Fruit fly (Drosophila melanogaster) whole organism, prepupa: Measurements from ENCODE around the gene crp.

Experiments
- Blimp-1 ChIP-seq: fragments of 200-800 bp; sonication (Bioruptor generic); optimal IDR thresholded peaks from 3 replicates; lab custom pipeline; 2017; ENCODE audit warnings: missing biosample characterization, missing genetic modification characterization, mild to moderate bottlenecking, moderate library complexity, missing genetic modification reagents
- CG10631 ChIP-seq: fragments of 200-800 bp; sonication (Bioruptor generic); optimal IDR thresholded peaks from 2 replicates; lab custom pipeline; 2016; ENCODE audit warnings: missing biosample characterization, missing genetic modification characterization
- CG10669 ChIP-seq: fragments of 200-800 bp; sonication (Bioruptor generic); optimal IDR thresholded peaks from 3 replicates; lab custom pipeline; 2018; ENCODE audit warnings: missing biosample characterization, mild to moderate bottlenecking, missing genetic modification characterization, moderate library complexity
- CG11294 ChIP-seq: fragments of 200-800 bp; sonication (Bioruptor generic); IDR thresholded peaks from 2 replicates; pipeline ENCODE4 v1.3.6; 2022; ENCODE audit warnings: missing biosample characterization, missing genetic modification characterization
- CG11762 ChIP-seq: fragments of 200-800 bp; sonication (Bioruptor generic); optimal IDR thresholded peaks from 3 replicates; lab custom pipeline; 2016; ENCODE audit warnings: missing biosample characterization, missing genetic modification characterization; ENCODE audit not compliant: insufficient read depth
- CG11902 ChIP-seq: fragments of 200-800 bp; sonication (Bioruptor generic); optimal IDR thresholded peaks from 3 replicates; lab custom pipeline; 2016; ENCODE audit warnings: missing biosample characterization, missing genetic modification characterization
- CG16779 ChIP-seq: fragments of 200-800 bp; sonication (Bioruptor generic); optimal IDR thresholded peaks from 3 replicates; lab custom pipeline; 2017; ENCODE audit warnings: missing biosample characterization, mild to moderate bottlenecking, missing genetic modification characterization
- CG3032 ChIP-seq: fragments of 200-800 bp; optimal IDR thresholded peaks from 2 replicates; lab custom pipeline; 2019; ENCODE audit warnings: missing biosample characterization, mild to moderate bottlenecking, missing genetic modification characterization, moderate library complexity
- CG31627 ChIP-seq: fragments of 200-800 bp; sonication (Bioruptor generic); optimal IDR thresholded peaks from 3 replicates; lab custom pipeline; 2016; ENCODE audit warnings: missing biosample characterization, missing genetic modification characterization
- CG34406 ChIP-seq: fragments of 200-800 bp; sonication (Bioruptor generic); optimal IDR thresholded peaks from 3 replicates; lab custom pipeline; 2016; ENCODE audit warnings: missing biosample characterization, missing genetic modification characterization
- CG3919 ChIP-seq: fragments of 200-800 bp; sonication (Bioruptor generic); optimal IDR thresholded peaks from 3 replicates; lab custom pipeline; 2016; ENCODE audit warnings: missing biosample characterization, missing genetic modification characterization
- CG4318 ChIP-seq: fragments of 200-800 bp; sonication (Bioruptor generic); optimal IDR thresholded peaks from 3 replicates; lab custom pipeline; 2017; ENCODE audit warnings: missing biosample characterization, mild to moderate bottlenecking, missing genetic modification characterization
- CG6163 ChIP-seq: fragments of 200-800 bp; sonication (Bioruptor generic); IDR thresholded peaks from 3 replicates; pipeline ENCODE4 v1.3.6; 2022; ENCODE audit warnings: missing biosample characterization, missing genetic modification characterization
- CG6276 ChIP-seq: fragments of 200-800 bp; sonication (Bioruptor generic); optimal IDR thresholded peaks from 2 replicates; lab custom pipeline; 2017; ENCODE audit warnings: missing biosample characterization, mild to moderate bottlenecking, missing genetic modification characterization
- CG6792 ChIP-seq: fragments of 200-800 bp; sonication (Bioruptor generic); optimal IDR thresholded peaks from 3 replicates; lab custom pipeline; 2016; ENCODE audit warnings: missing biosample characterization, missing genetic modification characterization
- CG6808 ChIP-seq: fragments of 200-800 bp; sonication (Bioruptor generic); optimal IDR thresholded peaks from 3 replicates; lab custom pipeline; 2017; ENCODE audit warnings: missing biosample characterization, missing genetic modification characterization, mild to moderate bottlenecking, moderate library complexity, missing genetic modification reagents
- CG6854 ChIP-seq: fragments of 200-800 bp; sonication (Bioruptor generic); optimal IDR thresholded peaks from 2 replicates; lab custom pipeline; 2017; ENCODE audit warnings: missing biosample characterization, mild to moderate bottlenecking, missing genetic modification characterization
- CG7368 ChIP-seq: fragments of 200-800 bp; sonication (Bioruptor generic); optimal IDR thresholded peaks from 3 replicates; lab custom pipeline; 2016; ENCODE audit warnings: missing biosample characterization, missing genetic modification characterization
- CG8119 ChIP-seq: fragments of 200-800 bp; sonication (Bioruptor generic); IDR thresholded peaks from 3 replicates; pipeline ENCODE4 v1.3.6; 2022; ENCODE audit warnings: missing biosample characterization, missing genetic modification characterization
- CG8319 ChIP-seq: fragments of 200-800 bp; sonication (Bioruptor generic); optimal IDR thresholded peaks from 3 replicates; lab custom pipeline; 2016; ENCODE audit warnings: missing biosample characterization, missing genetic modification characterization
- CG8632 ChIP-seq: fragments of 200-800 bp; sonication (Bioruptor generic); optimal IDR thresholded peaks from 3 replicates; lab custom pipeline; 2016; ENCODE audit warnings: missing biosample characterization, missing genetic modification characterization
- CG9139 ChIP-seq: fragments of 200-800 bp; sonication (Bioruptor generic); optimal IDR thresholded peaks from 3 replicates; lab custom pipeline; 2017; ENCODE audit warnings: missing biosample characterization, mild to moderate bottlenecking, missing genetic modification characterization
- Eip75B ChIP-seq: fragments of 200-800 bp; sonication (Bioruptor generic); optimal IDR thresholded peaks from 3 replicates; lab custom pipeline; 2016; ENCODE audit warnings: missing biosample characterization, missing genetic modification characterization
- Eip93F ChIP-seq: fragments of 200-800 bp; sonication (Bioruptor generic); optimal IDR thresholded peaks from 2 replicates; lab custom pipeline; 2016; ENCODE audit warnings: missing biosample characterization, mild to moderate bottlenecking, missing genetic modification characterization
- Ets21C ChIP-seq: fragments of 200-800 bp; sonication (Bioruptor generic); optimal IDR thresholded peaks from 3 replicates; lab custom pipeline; 2016; ENCODE audit warnings: missing biosample characterization, missing genetic modification characterization
- Ets96B ChIP-seq: fragments of 200-800 bp; optimal IDR thresholded peaks from 2 replicates; lab custom pipeline; 2019; ENCODE audit warnings: missing biosample characterization, mild to moderate bottlenecking, missing genetic modification characterization, moderate library complexity
- Hr4 ChIP-seq: fragments of 200-800 bp; sonication (Bioruptor generic); optimal IDR thresholded peaks from 3 replicates; lab custom pipeline; 2016; ENCODE audit warnings: missing biosample characterization, missing genetic modification characterization
- Lpt ChIP-seq: fragments of 200-800 bp; sonication (Bioruptor generic); optimal IDR thresholded peaks from 3 replicates; lab custom pipeline; 2016; ENCODE audit warnings: missing biosample characterization, missing genetic modification characterization
- Met ChIP-seq: fragments of 200-800 bp; sonication (Bioruptor generic); optimal IDR thresholded peaks from 3 replicates; lab custom pipeline; 2016; ENCODE audit warnings: missing biosample characterization, missing genetic modification characterization
- OdsH ChIP-seq: fragments of 200-800 bp; sonication (Bioruptor generic); optimal IDR thresholded peaks from 3 replicates; lab custom pipeline; 2016; ENCODE audit warnings: missing biosample characterization, missing genetic modification characterization
- Smox ChIP-seq: fragments of 200-800 bp; sonication (Bioruptor generic); optimal IDR thresholded peaks from 3 replicates; lab custom pipeline; 2016; ENCODE audit warnings: missing biosample characterization, missing genetic modification characterization
- Sox102F ChIP-seq: fragments of 200-800 bp; sonication (Bioruptor generic); optimal IDR thresholded peaks from 2 replicates; lab custom pipeline; 2016; ENCODE audit warnings: missing biosample characterization, mild to moderate bottlenecking, missing genetic modification characterization
- Sox14 ChIP-seq: fragments of 200-800 bp; sonication (Bioruptor generic); optimal IDR thresholded peaks from 3 replicates; lab custom pipeline; 2016; ENCODE audit warnings: missing biosample characterization, missing genetic modification characterization
- Sox15 ChIP-seq: fragments of 200-800 bp; sonication (Bioruptor generic); optimal IDR thresholded peaks from 3 replicates; lab custom pipeline; 2016; ENCODE audit warnings: missing biosample characterization, missing genetic modification characterization
- achi ChIP-seq: fragments of 200-800 bp; sonication (Bioruptor generic); optimal IDR thresholded peaks from 3 replicates; lab custom pipeline; 2016; ENCODE audit warnings: missing biosample characterization, missing genetic modification characterization
- acj6 ChIP-seq: fragments of 200-800 bp; sonication (Bioruptor generic); optimal IDR thresholded peaks from 3 replicates; lab custom pipeline; 2016; ENCODE audit warnings: missing biosample characterization, missing genetic modification characterization
- cyc ChIP-seq: fragments of 200-800 bp; sonication (Bioruptor generic); optimal IDR thresholded peaks from 3 replicates; lab custom pipeline; 2016; ENCODE audit warnings: missing biosample characterization, missing genetic modification characterization
- dac ChIP-seq: fragments of 200-800 bp; sonication (Bioruptor generic); optimal IDR thresholded peaks from 2 replicates; lab custom pipeline; 2017; ENCODE audit warnings: missing biosample characterization, mild to moderate bottlenecking, missing genetic modification characterization
- dsx ChIP-seq: fragments of 200-800 bp; optimal IDR thresholded peaks from 3 replicates; lab custom pipeline; 2019; ENCODE audit warnings: missing biosample characterization, mild to moderate bottlenecking, missing genetic modification characterization, moderate library complexity; ENCODE audit not compliant: poor library complexity, severe bottlenecking
- eg ChIP-seq: fragments of 200-800 bp; sonication (Bioruptor generic); IDR thresholded peaks from 3 replicates; pipeline ENCODE4 v1.3.6; 2022; ENCODE audit warnings: missing biosample characterization, missing genetic modification characterization
- esn ChIP-seq: fragments of 200-800 bp; sonication (Bioruptor generic); optimal IDR thresholded peaks from 2 replicates; lab custom pipeline; 2016; ENCODE audit warnings: missing biosample characterization, mild to moderate bottlenecking, missing genetic modification characterization, moderate library complexity
- fd85E ChIP-seq: fragments of 200-800 bp; sonication (Bioruptor generic); optimal IDR thresholded peaks from 3 replicates; lab custom pipeline; 2016; ENCODE audit warnings: missing biosample characterization, missing genetic modification characterization
- fkh ChIP-seq: fragments of 200-800 bp; sonication (Bioruptor generic); optimal IDR thresholded peaks from 3 replicates; lab custom pipeline; 2017; ENCODE audit warnings: missing biosample characterization, mild to moderate bottlenecking, missing genetic modification characterization, moderate library complexity
- lz ChIP-seq: fragments of 200-800 bp; sonication (Bioruptor generic); optimal IDR thresholded peaks from 3 replicates; lab custom pipeline; 2016; ENCODE audit warnings: missing biosample characterization, missing genetic modification characterization
- net ChIP-seq: fragments of 200-800 bp; sonication (Bioruptor generic); optimal IDR thresholded peaks from 3 replicates; lab custom pipeline; 2016; ENCODE audit warnings: missing biosample characterization, missing genetic modification characterization
- pdm3 ChIP-seq: fragments of 200-800 bp; sonication (Bioruptor generic); optimal IDR thresholded peaks from 3 replicates; lab custom pipeline; 2016; ENCODE audit warnings: missing biosample characterization, missing genetic modification characterization
- salr ChIP-seq, 2 experiments: fragments of 200-800 bp; sonication (Bioruptor generic); optimal IDR thresholded peaks; 3 replicates each; lab custom pipeline; 2016 to 2018; ENCODE audit warnings: missing biosample characterization in 2 of 2, missing genetic modification characterization in 2 of 2, mild to moderate bottlenecking in 1 of 2
- ss ChIP-seq, 2 experiments: fragments of 200-800 bp; sonication (Bioruptor generic); optimal IDR thresholded peaks; 2 replicates in 1 of 2; 3 replicates in 1 of 2; lab custom pipeline; 2017 to 2018; ENCODE audit warnings: mild to moderate bottlenecking in 2 of 2, missing biosample characterization in 2 of 2, missing genetic modification characterization in 2 of 2, moderate library complexity in 1 of 2
- svp ChIP-seq: fragments of 200-800 bp; sonication (Bioruptor generic); peaks from one replicate; lab custom pipeline; 2016; ENCODE audit warnings: missing biosample characterization, missing genetic modification characterization
- topi ChIP-seq: fragments of 200-800 bp; sonication (Bioruptor generic); optimal IDR thresholded peaks from 3 replicates; lab custom pipeline; 2016; ENCODE audit warnings: missing biosample characterization, missing genetic modification characterization
- vri ChIP-seq: fragments of 200-800 bp; sonication (Bioruptor generic); optimal IDR thresholded peaks from 3 replicates; lab custom pipeline; 2016; ENCODE audit warnings: missing biosample characterization, mild to moderate bottlenecking, missing genetic modification characterization

crp gene

DNA sequence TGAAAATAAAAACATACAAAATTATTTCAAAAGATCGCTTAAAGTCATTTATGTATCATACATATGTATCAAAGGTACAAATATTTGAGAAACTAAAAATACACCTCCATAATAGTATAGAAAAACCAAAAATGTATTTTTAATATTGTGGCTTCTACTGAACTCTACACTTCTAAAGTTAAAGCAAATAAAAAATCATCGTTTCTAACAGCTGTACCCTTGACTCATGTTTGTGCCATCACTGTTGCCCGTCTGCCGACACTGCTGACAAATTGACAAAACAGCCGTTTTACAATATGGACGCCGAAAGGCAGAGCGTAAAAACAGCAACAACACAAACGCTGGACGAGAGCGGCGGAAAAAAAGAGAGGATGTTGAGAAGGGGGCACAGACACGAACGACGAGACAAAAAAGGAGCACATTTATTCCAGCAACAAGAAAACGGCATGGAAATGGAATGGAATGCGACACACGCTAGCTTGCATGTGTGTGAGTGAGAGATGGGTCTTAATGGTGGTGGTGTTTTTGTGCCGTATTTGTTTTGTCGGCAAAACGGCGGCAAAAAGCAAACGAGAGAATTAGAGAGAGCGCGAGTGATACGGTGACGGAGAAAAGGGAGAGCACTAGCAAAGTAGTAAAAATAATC, 1.0 kb downstream of the crp start:
- TF ChIP-seq CG11294 (GFP tag; lab: Robert Waterston, UW), result no peak
- peak; percentile 51 for TF ChIP-seq CG8319 (GFP tag; lab: Kevin White, UChicago)
- peak; percentile 46 for TF ChIP-seq Ets21C
- peak; percentile 63 for TF ChIP-seq CG9139 (GFP tag; lab: Kevin White, UChicago)
- peak; percentile 75 for TF ChIP-seq Ets96B (tag; lab: Kevin White, UChicago)
- peak; percentile 13 for TF ChIP-seq Sox15
- peak; percentile 74 for TF ChIP-seq CG4318 (GFP tag; lab: Kevin White, UChicago)
- peak; percentile 45 for TF ChIP-seq cyc (GFP tag; lab: Kevin White, UChicago)
- peak; percentile 66 for TF ChIP-seq topi
- TF ChIP-seq Met (GFP tag; lab: Kevin White, UChicago), result peak; percentile 68
- peak; percentile 71 for TF ChIP-seq dsx (GFP tag; lab: Kevin White, UChicago)
- peak; percentile 75 for TF ChIP-seq CG10669
- TF ChIP-seq acj6 (GFP tag; lab: Kevin White, UChicago), result peak; percentile 72
- TF ChIP-seq CG6276, result peak; percentile 83
- TF ChIP-seq achi (GFP tag; lab: Kevin White, UChicago), result peak; percentile 84
- TF ChIP-seq lz (GFP tag; lab: Kevin White, UChicago), result peak; percentile 69
- TF ChIP-seq CG3919, result peak; percentile 77
- TF ChIP-seq CG8632 (GFP tag; lab: Kevin White, UChicago), result peak; percentile 72
- peak; percentile 67 for TF ChIP-seq OdsH (GFP tag; lab: Kevin White, UChicago)
- TF ChIP-seq CG34406 (GFP tag; lab: Kevin White, UChicago), result peak; percentile 65
- peak; percentile 61 for TF ChIP-seq CG6792 (GFP tag; lab: Kevin White, UChicago)
- TF ChIP-seq ss (GFP tag; optimal IDR thresholded peaks at IDR 0.05; lab: Kevin White, UChicago), result peak; percentile 58 to 60
- TF ChIP-seq fd85E (GFP tag; lab: Kevin White, UChicago), result no peak
- TF ChIP-seq CG11762 (GFP tag; lab: Kevin White, UChicago), result peak; percentile 67
- TF ChIP-seq CG8119, result no peak
- no peak for TF ChIP-seq Blimp-1
- peak; percentile 81 for TF ChIP-seq CG10631
- peak; percentile 53 for TF ChIP-seq Smox
- no peak for TF ChIP-seq CG6163 (GFP tag; lab: Robert Waterston, UW)
- peak; percentile 63 for TF ChIP-seq Eip75B
- peak; percentile 84 for TF ChIP-seq Hr4
- TF ChIP-seq CG7368 (GFP tag; lab: Kevin White, UChicago), result peak; percentile 17
- peak; percentile 46 to 79 for TF ChIP-seq salr (GFP tag; optimal IDR thresholded peaks at IDR 0.05; lab: Kevin White, UChicago)
- TF ChIP-seq Lpt (GFP tag; lab: Kevin White, UChicago), result peak; percentile 53
- peak; percentile 57 for TF ChIP-seq fkh (GFP tag; lab: Kevin White, UChicago)
- peak; percentile 60 for TF ChIP-seq CG31627 (GFP tag; lab: Kevin White, UChicago)
- peak; percentile 60 for TF ChIP-seq CG6854 (GFP tag; lab: Kevin White, UChicago)
- peak; percentile 81 for TF ChIP-seq Sox14 (GFP tag; lab: Kevin White, UChicago)
- peak; percentile 48 for TF ChIP-seq vri
- TF ChIP-seq CG3032 (tag; lab: Kevin White, UChicago), result peak; percentile 67
- TF ChIP-seq Eip93F (GFP tag; lab: Kevin White, UChicago), result no peak
- TF ChIP-seq net (GFP tag; lab: Kevin White, UChicago), result peak; percentile 80
- TF ChIP-seq CG16779 (tag; lab: Kevin White, UChicago), result peak; percentile 57
- peak; percentile 49 for TF ChIP-seq dac (GFP tag; lab: Kevin White, UChicago)
- peak; percentile 84 for TF ChIP-seq svp (GFP tag; lab: Kevin White, UChicago)
- peak; percentile 65 for TF ChIP-seq Sox102F
- TF ChIP-seq CG6808 (GFP tag; lab: Kevin White, UChicago), result peak; percentile 58
- no peak for TF ChIP-seq eg (GFP tag; lab: Robert Waterston, UW)
- peak; percentile 79 for TF ChIP-seq pdm3 (GFP tag; lab: Kevin White, UChicago)
- TF ChIP-seq esn (GFP tag; lab: Kevin White, UChicago), result peak; percentile 62
- peak; percentile 27 for TF ChIP-seq CG11902 (GFP tag; lab: Kevin White, UChicago)
